Fruit fly (Drosophila melanogaster) whole organism, embryonic: ENCODE data around the gene Vps29.

ENCODE experiments used
- Atf6 ChIP-seq: fragments of 200-800 bp; sonication (Bioruptor generic); IDR thresholded peaks from 2 replicates; pipeline ENCODE4 v1.3.6; 2022; ENCODE audit warnings: missing biosample characterization, missing genetic modification characterization
- Bdp1 ChIP-seq: fragments of 200-800 bp; sonication (Bioruptor generic); optimal IDR thresholded peaks from 3 replicates; lab custom pipeline; 2016; ENCODE audit warnings: missing biosample characterization, missing genetic modification characterization
- Bgb ChIP-seq: fragments of 200-800 bp; sonication (Bioruptor generic); IDR thresholded peaks from 2 replicates; pipeline ENCODE4 v1.3.6; 2022; ENCODE audit warnings: missing biosample characterization, missing genetic modification characterization; ENCODE audit not compliant: partially characterized antibody
- CG10147 ChIP-seq: fragments of 200-800 bp; sonication (Bioruptor generic); optimal IDR thresholded peaks from 2 replicates; lab custom pipeline; 2019; ENCODE audit warnings: missing biosample characterization, mild to moderate bottlenecking, missing genetic modification characterization, moderate library complexity
- CG10959 ChIP-seq: fragments of 200-800 bp; sonication (Bioruptor generic); IDR thresholded peaks from 2 replicates; pipeline ENCODE4 v1.3.6; 2022; ENCODE audit warnings: missing biosample characterization, missing genetic modification characterization
- CG12155 ChIP-seq: fragments of 200-800 bp; sonication (Bioruptor generic); optimal IDR thresholded peaks from 3 replicates; lab custom pipeline; 2016; ENCODE audit warnings: missing biosample characterization, missing genetic modification characterization
- CG15479 ChIP-seq: fragments of 200-800 bp; sonication (Bioruptor generic); optimal IDR thresholded peaks from 3 replicates; lab custom pipeline; 2019; ENCODE audit warnings: missing biosample characterization, mild to moderate bottlenecking, missing genetic modification characterization, moderate library complexity
- CG1602 ChIP-seq: fragments of 200-800 bp; sonication (Bioruptor generic); optimal IDR thresholded peaks from 3 replicates; lab custom pipeline; 2016; ENCODE audit warnings: missing biosample characterization, missing genetic modification characterization
- CG17802 ChIP-seq: fragments of 200-800 bp; sonication (Bioruptor generic); optimal IDR thresholded peaks from 2 replicates; lab custom pipeline; 2018; ENCODE audit warnings: missing biosample characterization, mild to moderate bottlenecking, missing genetic modification characterization, moderate library complexity
- CG2199 ChIP-seq: fragments of 200-800 bp; sonication (Bioruptor generic); IDR thresholded peaks from 3 replicates; pipeline ENCODE4 v1.3.6; 2022; ENCODE audit warnings: missing biosample characterization, missing genetic modification characterization
- CG30403 ChIP-seq: fragments of 200-800 bp; sonication (Bioruptor generic); optimal IDR thresholded peaks from 3 replicates; lab custom pipeline; 2016; ENCODE audit warnings: missing biosample characterization, missing genetic modification characterization
- CG31365 ChIP-seq: fragments of 200-800 bp; sonication (Bioruptor generic); optimal IDR thresholded peaks from 2 replicates; lab custom pipeline; 2018; ENCODE audit warnings: missing biosample characterization, mild to moderate bottlenecking, missing genetic modification characterization
- CG3726 ChIP-seq: fragments of 200-800 bp; sonication (Bioruptor generic); IDR thresholded peaks from 3 replicates; pipeline ENCODE4, ENCODE4 v1.3.6; 2022; ENCODE audit warnings: missing biosample characterization, missing genetic modification characterization
- CG4707 ChIP-seq: fragments of 200-800 bp; sonication (Bioruptor generic); optimal IDR thresholded peaks from 2 replicates; lab custom pipeline; 2018; ENCODE audit warnings: missing biosample characterization, mild to moderate bottlenecking, missing genetic modification characterization, moderate library complexity
- CG6683 ChIP-seq: fragments of 200-800 bp; sonication (Bioruptor generic); optimal IDR thresholded peaks from 2 replicates; lab custom pipeline; 2017; ENCODE audit warnings: missing biosample characterization, mild to moderate bottlenecking, missing genetic modification characterization, missing genetic modification reagents
- CG7556 ChIP-seq: fragments of 200-800 bp; sonication (Bioruptor generic); optimal IDR thresholded peaks from 2 replicates; lab custom pipeline; 2017; ENCODE audit warnings: missing biosample characterization, mild to moderate bottlenecking, missing genetic modification characterization
- CG7745 ChIP-seq: fragments of 200-800 bp; sonication (Bioruptor generic); optimal IDR thresholded peaks from 2 replicates; lab custom pipeline; 2018; ENCODE audit warnings: missing biosample characterization, mild to moderate bottlenecking, missing genetic modification characterization, moderate library complexity
- CG9797 ChIP-seq: fragments of 200-800 bp; sonication (Bioruptor generic); optimal IDR thresholded peaks from 3 replicates; lab custom pipeline; 2018; ENCODE audit warnings: missing biosample characterization, mild to moderate bottlenecking, missing genetic modification characterization
- CkIIα-i1 ChIP-seq: fragments of 200-800 bp; sonication (Bioruptor generic); IDR thresholded peaks from 2 replicates; pipeline ENCODE4 v1.3.6; 2022; ENCODE audit warnings: missing biosample characterization, missing genetic modification characterization
- D19B ChIP-seq: fragments of 200-800 bp; sonication (Bioruptor generic); optimal IDR thresholded peaks from 2 replicates; lab custom pipeline; 2017; ENCODE audit warnings: missing biosample characterization, mild to moderate bottlenecking, missing genetic modification characterization
- Fer2 ChIP-seq: fragments of 200-800 bp; sonication (Bioruptor generic); optimal IDR thresholded peaks from 2 replicates; lab custom pipeline; 2018; ENCODE audit warnings: missing biosample characterization, mild to moderate bottlenecking, missing genetic modification characterization, moderate library complexity
- Fer3 ChIP-seq: fragments of 200-800 bp; sonication (Bioruptor generic); optimal IDR thresholded peaks from 2 replicates; lab custom pipeline; 2018; ENCODE audit warnings: missing biosample characterization, mild to moderate bottlenecking, missing genetic modification characterization, moderate library complexity
- HLH3B ChIP-seq: fragments of 200-800 bp; sonication (Bioruptor generic); IDR thresholded peaks from 2 replicates; pipeline ENCODE4 v1.3.6; 2022; ENCODE audit warnings: missing biosample characterization, missing genetic modification characterization
- MBD-R2 ChIP-seq: fragments of 200-800 bp; sonication (Bioruptor generic); IDR thresholded peaks from 2 replicates; pipeline ENCODE4 v1.3.6; 2022; ENCODE audit warnings: missing biosample characterization, missing genetic modification characterization
- MTF-1 ChIP-seq: fragments of 200-800 bp; sonication (Bioruptor generic); optimal IDR thresholded peaks from 2 replicates; lab custom pipeline; 2018; ENCODE audit warnings: missing biosample characterization, mild to moderate bottlenecking, missing genetic modification characterization, borderline replicate concordance
- Oli ChIP-seq: fragments of 200-800 bp; sonication (Bioruptor generic); optimal IDR thresholded peaks from 2 replicates; lab custom pipeline; 2018; ENCODE audit warnings: missing biosample characterization, mild to moderate bottlenecking, missing genetic modification characterization, moderate library complexity
- Pdp1 ChIP-seq, 2 experiments: fragments of 200-800 bp; sonication (Bioruptor generic); optimal IDR thresholded peaks; 3 replicates each; lab custom pipeline; 2016; ENCODE audit warnings: missing biosample characterization in 2 of 2, missing genetic modification characterization in 2 of 2, mild to moderate bottlenecking in 1 of 2, moderate library complexity in 1 of 2
- Scr ChIP-seq: fragments of 200-800 bp; sonication (Bioruptor generic); IDR thresholded peaks from 2 replicates; pipeline ENCODE4 v1.3.6; 2022; ENCODE audit warnings: missing biosample characterization, missing genetic modification characterization; ENCODE audit not compliant: partially characterized antibody
- Side ChIP-seq: fragments of 200-800 bp; sonication (Bioruptor generic); optimal IDR thresholded peaks from 2 replicates; lab custom pipeline; 2016; ENCODE audit warnings: missing biosample characterization, missing genetic modification characterization
- Vsx1 ChIP-seq: fragments of 200-800 bp; sonication (Bioruptor generic); optimal IDR thresholded peaks from 2 replicates; lab custom pipeline; 2017; ENCODE audit warnings: missing biosample characterization, mild to moderate bottlenecking, missing genetic modification characterization, missing genetic modification reagents
- Xrp1 ChIP-seq: fragments of 200-800 bp; sonication (Bioruptor generic); IDR thresholded peaks from 2 replicates; pipeline ENCODE4 v1.3.6; 2022; ENCODE audit warnings: missing biosample characterization, missing genetic modification characterization
- ac ChIP-seq: fragments of 200-800 bp; sonication (Bioruptor generic); optimal IDR thresholded peaks from 3 replicates; lab custom pipeline; 2017; ENCODE audit warnings: missing biosample characterization, mild to moderate bottlenecking, missing genetic modification characterization
- ato ChIP-seq: fragments of 200-800 bp; sonication (Bioruptor generic); IDR thresholded peaks from 2 replicates; pipeline ENCODE4 v1.3.6; 2022; ENCODE audit warnings: missing biosample characterization, missing genetic modification characterization; ENCODE audit not compliant: partially characterized antibody
- chinmo ChIP-seq: fragments of 200-800 bp; sonication (Bioruptor generic); IDR thresholded peaks from 4 replicates; pipeline ENCODE4 v1.3.6; 2022; ENCODE audit warnings: missing biosample characterization, missing genetic modification characterization; ENCODE audit not compliant: partially characterized antibody
- dmrt99B ChIP-seq: fragments of 200-800 bp; sonication (Bioruptor generic); optimal IDR thresholded peaks from 2 replicates; lab custom pipeline; 2018; ENCODE audit warnings: missing biosample characterization, mild to moderate bottlenecking, missing genetic modification characterization, moderate library complexity
- ems ChIP-seq: fragments of 200-800 bp; sonication (Bioruptor generic); optimal IDR thresholded peaks from 3 replicates; lab custom pipeline; 2016; ENCODE audit warnings: missing biosample characterization, missing genetic modification characterization
- ewg ChIP-seq: fragments of 200-800 bp; sonication (Bioruptor generic); optimal IDR thresholded peaks from 3 replicates; lab custom pipeline; 2017; ENCODE audit warnings: mild to moderate bottlenecking, missing biosample characterization, missing genetic modification reagents, missing genetic modification characterization
- fru ChIP-seq: fragments of >200 bp; optimal IDR thresholded peaks from 2 replicates; lab custom pipeline; 2017
- gt ChIP-seq: fragments of 200-800 bp; sonication (Bioruptor generic); IDR thresholded peaks from 2 replicates; pipeline ENCODE4 v1.3.6; 2022; ENCODE audit warnings: missing biosample characterization, missing genetic modification characterization
- hkb ChIP-seq, 2 experiments: fragments of 200-800 bp in 1 of 2; fragments of >200 bp in 1 of 2; sonication (Bioruptor generic) in 1 of 2; IDR thresholded peaks in 1 of 2; optimal IDR thresholded peaks in 1 of 2; 2 replicates each; pipeline versions ENCODE4 v1.3.6 to Lab custom; 2017 to 2022; ENCODE audit warnings: missing biosample characterization in 1 of 2, missing genetic modification characterization in 1 of 2
- tin ChIP-seq: fragments of 200-800 bp; sonication (Bioruptor generic); optimal IDR thresholded peaks from 3 replicates; lab custom pipeline; 2016; ENCODE audit warnings: missing biosample characterization, missing genetic modification characterization
- vfl ChIP-seq: fragments of 200-800 bp; sonication (Bioruptor generic); optimal IDR thresholded peaks from 2 replicates; lab custom pipeline; 2016; ENCODE audit warnings: missing biosample characterization, missing genetic modification characterization
- vnd ChIP-seq: fragments of 200-800 bp; sonication (Bioruptor generic); IDR thresholded peaks from 3 replicates; pipeline ENCODE4 v1.3.6; 2022; ENCODE audit warnings: missing biosample characterization, missing genetic modification characterization; ENCODE audit not compliant: partially characterized antibody
- wdn ChIP-seq: fragments of 200-800 bp; sonication (Bioruptor generic); IDR thresholded peaks from 2 replicates; pipeline ENCODE4 v1.3.6; 2022; ENCODE audit warnings: missing biosample characterization, missing genetic modification characterization
- wek ChIP-seq: fragments of 200-800 bp; sonication (Bioruptor generic); optimal IDR thresholded peaks from 3 replicates; lab custom pipeline; 2018; ENCODE audit warnings: missing biosample characterization, mild to moderate bottlenecking, missing genetic modification characterization, moderate library complexity

The Vps29 gene

DNA sequence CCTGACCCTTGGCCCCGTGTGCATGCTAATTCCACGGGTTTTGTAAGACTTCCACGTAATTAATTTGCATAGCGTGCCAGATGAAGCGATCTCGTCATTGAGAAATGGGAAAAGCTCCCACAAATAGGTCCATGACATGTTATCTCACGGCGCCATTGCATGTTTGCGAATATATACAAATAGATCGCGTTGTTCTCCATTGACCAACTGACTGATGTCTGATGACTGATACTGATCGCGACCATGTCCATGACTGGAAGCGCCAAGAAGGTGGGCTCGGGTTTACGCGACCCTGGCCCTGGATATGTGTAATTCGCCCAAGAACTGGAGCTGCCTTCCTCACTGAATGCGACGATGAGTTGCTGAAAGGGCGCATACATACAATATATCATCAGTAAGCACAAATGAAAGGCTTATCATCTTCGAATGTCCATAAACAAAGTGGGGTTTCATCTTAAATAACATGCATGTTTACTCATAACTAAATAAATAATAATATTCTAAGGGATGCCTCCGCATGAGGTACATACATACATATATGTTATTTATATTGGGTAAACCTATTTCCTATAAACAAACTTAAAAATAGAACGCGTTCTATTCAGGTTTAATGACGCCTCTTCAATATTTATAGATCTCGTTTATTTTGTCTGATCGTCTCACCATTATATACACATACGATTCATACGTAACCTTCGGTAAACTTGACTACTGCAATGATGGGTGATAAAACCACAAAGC lies 27.3 kb upstream of the Vps29 start (continued):
- TF ChIP-seq fru (lab: Kevin White, UChicago) (no peak), ac (peak; percentile 49), CG9797 (no peak), Scr (GFP tag; lab: Robert Waterston, UW) (no peak), ato (no peak), Vsx1 (GFP tag; lab: Kevin White, UChicago) (peak; percentile 45), CG2199 (no peak), Bgb (GFP tag; lab: Robert Waterston, UW) (no peak), wek (GFP tag; lab: Kevin White, UChicago) (peak; percentile 27), Side (GFP tag; lab: Kevin White, UChicago) (no peak), MTF-1 (GFP tag; lab: Kevin White, UChicago) (peak; percentile 66), CG30403 (no peak), wdn (no peak), CG12155 (no peak), Fer3 (peak; percentile 30), vfl (GFP tag; lab: Kevin White, UChicago) (no peak), CG7556 (GFP tag; lab: Kevin White, UChicago) (peak; percentile 34), gt (GFP tag; lab: Robert Waterston, UW) (no peak), MBD-R2 (no peak), CG15479 (no peak), hkb (optimal IDR thresholded peaks at IDR 0.05; lab: Kevin White, UChicago) (no peak), hkb (GFP tag; IDR thresholded peaks at IDR 0.05; lab: Robert Waterston, UW) (no peak), ems (GFP tag; lab: Kevin White, UChicago) (no peak), CG31365 (tag; lab: Kevin White, UChicago) (peak; percentile 1), D19B (GFP tag; lab: Kevin White, UChicago) (no peak), tin (GFP tag; lab: Kevin White, UChicago) (no peak), CG1602 (GFP tag; lab: Kevin White, UChicago) (peak; percentile 44), CG3726 (GFP tag; lab: Robert Waterston, UW) (0 out of 3 replicates have a peak, but pooled peaks have one; percentile 14), CG6683 (GFP tag; lab: Kevin White, UChicago) (no peak), CG7745 (tag; lab: Kevin White, UChicago) (peak; percentile 74), Xrp1 (peak; percentile 81), CG17802 (no peak), CG10959 (GFP tag; lab: Robert Waterston, UW) (no peak)
- TF ChIP-seq, all 482 proteins: peak for 127

DNA sequence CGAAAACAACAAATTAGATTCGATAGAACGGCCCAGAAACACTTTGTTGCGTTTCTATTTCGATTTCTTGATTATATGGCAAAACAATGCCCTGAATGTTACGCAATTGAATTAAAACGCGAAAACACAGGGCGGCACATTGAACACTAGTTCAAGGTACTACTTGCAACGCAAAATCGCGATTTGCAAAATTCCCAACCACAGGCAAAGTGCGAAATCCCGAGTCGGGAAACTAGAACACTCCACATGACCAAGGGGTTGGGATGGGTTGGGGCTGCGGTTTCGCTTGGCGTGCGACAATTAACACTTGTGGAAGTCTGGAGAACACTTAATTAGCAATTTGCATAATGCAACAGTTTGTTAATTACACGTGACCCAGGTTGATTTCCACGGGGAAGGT lies 26.3 kb upstream of the Vps29 start:
- TF ChIP-seq Atf6 (GFP tag; lab: Robert Waterston, UW) (no peak), Pdp1 (GFP tag; optimal IDR thresholded peaks at IDR 0.05; lab: Kevin White, UChicago) (peak in 1 of 2 experiments; percentile 40), CkIIα-i1 (no peak), chinmo (GFP tag; lab: Robert Waterston, UW) (0 out of 4 replicates have a peak, but pooled peaks have one; percentile 6), CG4707 (no peak), dmrt99B (tag; lab: Kevin White, UChicago) (no peak), Oli (no peak), CG10147 (no peak), ewg (GFP tag; lab: Kevin White, UChicago) (no peak), Bdp1 (GFP tag; lab: Kevin White, UChicago) (no peak), HLH3B (GFP tag; lab: Robert Waterston, UW) (no peak), vnd (GFP tag; lab: Robert Waterston, UW) (0 out of 3 replicates have a peak, but pooled peaks have one; percentile 22), Fer2 (tag; lab: Kevin White, UChicago) (no peak)
